Worm (Caenorhabditis elegans): ENCODE measurements around the gene farl-11.

farl-11 gene

DNA sequence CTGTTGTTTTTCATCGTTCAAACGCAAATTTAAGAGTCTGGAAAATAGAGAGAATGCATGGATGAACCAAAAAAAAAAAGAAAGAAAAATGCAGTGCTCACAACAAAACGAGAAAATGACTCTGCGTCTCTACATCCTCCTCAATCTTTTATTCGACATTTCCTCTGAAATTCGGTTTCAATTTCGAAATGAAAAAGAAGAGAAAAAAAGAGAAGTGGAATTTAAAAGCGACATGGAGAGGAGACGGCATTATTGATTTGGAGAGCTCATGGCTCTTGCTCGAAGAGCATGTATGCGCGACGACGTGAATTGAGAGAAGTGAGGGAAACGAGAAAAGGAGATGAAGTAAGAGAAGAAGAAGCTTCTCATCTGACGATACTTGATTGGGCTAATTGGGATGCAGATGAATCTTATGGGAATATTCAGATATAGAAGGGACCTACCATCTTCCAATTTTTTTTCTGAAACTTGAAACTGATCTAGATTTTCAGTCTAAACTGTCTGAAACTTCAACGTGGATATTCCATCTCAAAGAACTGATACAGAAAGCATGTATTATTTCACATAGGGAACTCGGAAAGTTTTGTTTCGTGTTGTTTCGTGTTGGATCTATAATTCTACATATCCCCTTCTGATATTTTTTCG is 6.3 kb upstream of the farl-11 start:
- TF ChIP-seq tbx-2 (tag; optimal IDR thresholded peaks at IDR 0.05) (no peak), ceh-28 (tag; optimal IDR thresholded peaks at IDR 0.05) (no peak), nfya-1 (tag; optimal IDR thresholded peaks at IDR 0.05; ENCODE audit: insufficient read depth) (peak; percentile 9), daf-12 (tag; optimal IDR thresholded peaks at IDR 0.05) (no peak), fkh-10 (GFP tag; optimal IDR thresholded peaks at IDR 0.05) (peak; percentile 60)

ce11 chrII:7109956-7110355 is 5.1 kb upstream of the farl-11 start, which contains the start of gene F10E7.9:
Gene F10E7.9 (minus strand): TSS chrII:7110056.
- no peak for TF ChIP-seq ztf-4 (tag; optimal IDR thresholded peaks at IDR 0.05)
- TF ChIP-seq ZK546.5 (tag; optimal IDR thresholded peaks at IDR 0.05): no peak
- no peak for TF ChIP-seq jun-1 (tag; optimal IDR thresholded peaks at IDR 0.05)
- TF ChIP-seq nhr-25 (tag; optimal IDR thresholded peaks at IDR 0.05): no peak
- no peak for TF ChIP-seq nhr-76 (tag; optimal IDR thresholded peaks at IDR 0.05)
- TF ChIP-seq nhr-77 (tag; optimal IDR thresholded peaks at IDR 0.05): no peak
- TF ChIP-seq nhr-23 (tag; optimal IDR thresholded peaks at IDR 0.05): no peak
- TF ChIP-seq nhr-43 (tag; optimal IDR thresholded peaks at IDR 0.05; ENCODE audit: poor library complexity, severe bottlenecking): no peak
- no peak for TF ChIP-seq nfya-1 (tag; optimal IDR thresholded peaks at IDR 0.05; ENCODE audit: insufficient read depth)
- TF ChIP-seq pqm-1 (tag; optimal IDR thresholded peaks at IDR 0.05): no peak
- no peak for TF ChIP-seq lin-39 (tag; optimal IDR thresholded peaks at IDR 0.05)
- TF ChIP-seq lsy-12 (tag; optimal IDR thresholded peaks at IDR 0.05): no peak
- no peak for TF ChIP-seq hmg-11 (tag; optimal IDR thresholded peaks at IDR 0.05)
- TF ChIP-seq ztf-11 (tag; optimal IDR thresholded peaks at IDR 0.05): no peak

DNA sequence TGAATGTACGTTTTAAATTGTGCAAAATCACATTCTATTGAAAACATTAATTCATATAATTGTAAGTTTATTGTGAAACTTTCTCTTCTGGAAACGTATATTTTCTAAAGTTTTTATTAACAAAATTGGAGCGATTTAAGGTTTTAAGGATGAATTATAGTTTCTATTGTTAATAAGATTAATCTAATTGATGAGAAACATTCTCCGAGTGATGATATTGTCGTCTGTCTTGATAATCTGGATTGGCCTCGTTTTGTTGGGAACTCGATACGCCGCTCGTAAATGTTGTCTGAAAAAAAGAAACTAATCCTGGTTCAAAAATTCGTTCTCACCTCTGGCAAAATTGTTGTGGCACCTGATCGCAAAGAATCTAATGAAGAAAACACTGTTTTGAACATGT is 1.5 kb upstream of the farl-11 start:
- TF ChIP-seq pqm-1 (tag; optimal IDR thresholded peaks at IDR 0.05) (no peak), lin-15B (tag; optimal IDR thresholded peaks at IDR 0.05) (no peak), egl-27 (tag; optimal IDR thresholded peaks at IDR 0.05) (no peak), nhr-67 (tag; optimal IDR thresholded peaks at IDR 0.05) (no peak), ztf-4 (tag; optimal IDR thresholded peaks at IDR 0.05) (no peak), jun-1 (tag; optimal IDR thresholded peaks at IDR 0.05) (no peak), fkh-2 (tag; optimal IDR thresholded peaks at IDR 0.05) (no peak), nhr-25 (tag; optimal IDR thresholded peaks at IDR 0.05) (no peak), nhr-76 (tag; optimal IDR thresholded peaks at IDR 0.05) (no peak), ztf-11 (tag; optimal IDR thresholded peaks at IDR 0.05) (no peak), ama-1 (optimal IDR thresholded peaks at IDR 0.05) (no peak), aly-2 (tag; optimal IDR thresholded peaks at IDR 0.05) (no peak), ZK546.5 (tag; optimal IDR thresholded peaks at IDR 0.05) (no peak), nhr-77 (tag; optimal IDR thresholded peaks at IDR 0.05) (no peak), zag-1 (tag; optimal IDR thresholded peaks at IDR 0.05) (no peak), nhr-12 (tag; optimal IDR thresholded peaks at IDR 0.05) (no peak), tbx-2 (tag; optimal IDR thresholded peaks at IDR 0.05) (no peak)

- TF ChIP-seq pha-4 (tag; optimal IDR thresholded peaks at IDR 0.05): no peak
- no peak for TF ChIP-seq nhr-12 (tag; optimal IDR thresholded peaks at IDR 0.05)
- TF ChIP-seq unc-62 (GFP tag; optimal IDR thresholded peaks at IDR 0.05): no peak
- TF ChIP-seq nhr-76 (tag; optimal IDR thresholded peaks at IDR 0.05): no peak
- TF ChIP-seq nhr-67 (tag; optimal IDR thresholded peaks at IDR 0.05): no peak
- TF ChIP-seq R02D3.7 (tag; optimal IDR thresholded peaks at IDR 0.05): no peak
- TF ChIP-seq lin-15B (tag; optimal IDR thresholded peaks at IDR 0.05): no peak
- no peak for TF ChIP-seq unc-39 (tag; optimal IDR thresholded peaks at IDR 0.05)
- no peak for TF ChIP-seq lin-39 (tag; optimal IDR thresholded peaks at IDR 0.05)
- no peak for TF ChIP-seq elt-2 (tag; optimal IDR thresholded peaks at IDR 0.05)
- no peak for TF ChIP-seq elt-1 (tag; optimal IDR thresholded peaks at IDR 0.05)
- TF ChIP-seq sea-2 (GFP tag; optimal IDR thresholded peaks at IDR 0.05): no peak
- TF ChIP-seq fos-1 (tag; optimal IDR thresholded peaks at IDR 0.05): no peak
- TF ChIP-seq nhr-77 (tag; optimal IDR thresholded peaks at IDR 0.05): no peak
- TF ChIP-seq nhr-28 (tag; optimal IDR thresholded peaks at IDR 0.05): no peak
- TF ChIP-seq jun-1 (tag; optimal IDR thresholded peaks at IDR 0.05): no peak
These were observed 1.7 kb downstream of the farl-11 start for ce11 chrII:7103111-7103510.

- peak; percentile 6 for TF ChIP-seq lin-15B (tag; optimal IDR thresholded peaks at IDR 0.05)
- TF ChIP-seq egl-5 (tag; optimal IDR thresholded peaks at IDR 0.05): no peak
- peak; percentile 2 for TF ChIP-seq nhr-25 (tag; optimal IDR thresholded peaks at IDR 0.05)
These were observed 2.5 kb downstream of the farl-11 start for ce11 chrII:7102288-7102687.

All from whole organism, L3 larva.